Fruit fly (Drosophila melanogaster): ENCODE measurements around the gene CG11857.

Gene CG11857

DNA sequence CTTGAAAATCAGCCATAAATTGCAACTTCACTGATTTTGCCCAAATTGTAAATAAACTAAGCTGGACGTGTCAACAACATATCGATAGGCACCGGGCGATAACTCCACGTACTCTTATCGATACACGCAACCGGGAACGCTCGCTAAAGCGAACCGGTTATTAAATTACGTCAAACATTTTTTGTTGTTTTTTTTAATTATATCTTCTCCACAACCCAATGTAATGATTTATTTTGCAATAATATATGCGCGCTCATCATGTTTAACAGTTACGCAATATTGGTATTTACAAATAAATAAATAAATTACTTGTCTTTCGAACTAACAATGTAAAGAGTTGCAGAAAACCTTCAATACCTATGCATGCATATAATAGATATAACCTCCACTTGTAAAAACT is 43.6 kb upstream of the CG11857 start, which contains the start of gene Saysd1 (continued):
- TF ChIP-seq sens (GFP tag) = peak; percentile 88
- peak; percentile 70 for TF ChIP-seq CG2129 (GFP tag; IDR thresholded peaks at IDR 0.05; ENCODE audit: partially characterized antibody)
- TF ChIP-seq ftz-f1 (GFP tag; optimal IDR thresholded peaks at IDR 0.05) = peak; percentile 33
- peak; percentile 47; the same call in 1 of the 2 replicates for TF ChIP-seq NFAT (GFP tag; IDR thresholded peaks at IDR 0.05)
- TF ChIP-seq zen2 (GFP tag; IDR thresholded peaks at IDR 0.05; ENCODE audit: partially characterized antibody) = peak; percentile 84
- TF ChIP-seq CG4424 (GFP tag; optimal IDR thresholded peaks at IDR 0.05) = peak; percentile 41
- TF ChIP-seq CG7357 (GFP tag; IDR thresholded peaks at IDR 0.05) = no peak
- peak; percentile 60; the same call in 1 of the 2 replicates for TF ChIP-seq inv (GFP tag; IDR thresholded peaks at IDR 0.05; ENCODE audit: partially characterized antibody)
- TF ChIP-seq hb (GFP tag; IDR thresholded peaks at IDR 0.05; ENCODE audit: partially characterized antibody) = peak; percentile 85
- 0 out of 2 replicates have a peak, but pooled peaks have one; percentile 21 for TF ChIP-seq CG6689 (GFP tag; IDR thresholded peaks at IDR 0.05)
- TF ChIP-seq Ptx1 (GFP tag; IDR thresholded peaks at IDR 0.05) = peak; percentile 66
- peak; percentile 12 for TF ChIP-seq nerfin-1 (tag; optimal IDR thresholded peaks at IDR 0.05)
- TF ChIP-seq pzg (GFP tag; optimal IDR thresholded peaks at IDR 0.05) = peak; percentile 43
- TF ChIP-seq row (GFP tag; IDR thresholded peaks at IDR 0.05) = peak; percentile 34; the same call in 1 of the 3 replicates
- TF ChIP-seq HHEX (GFP tag; optimal IDR thresholded peaks at IDR 0.05) = no peak
- TF ChIP-seq tgo (GFP tag; IDR thresholded peaks at IDR 0.05) = peak; percentile 21; the same call in 2 of the 3 replicates
- TF ChIP-seq CG13624 (GFP tag; optimal IDR thresholded peaks at IDR 0.05) = peak; percentile 64
- peak; percentile 71 for TF ChIP-seq grau (tag; optimal IDR thresholded peaks at IDR 0.05)
- TF ChIP-seq CG4617 (GFP tag; optimal IDR thresholded peaks at IDR 0.05; ENCODE audit: borderline replicate concordance) = no peak
- peak; percentile 1 for TF ChIP-seq CG1792 (GFP tag; optimal IDR thresholded peaks at IDR 0.05)
- TF ChIP-seq CG6654 (GFP tag; optimal IDR thresholded peaks at IDR 0.05) = no peak
- TF ChIP-seq HLH4C (GFP tag; IDR thresholded peaks at IDR 0.05; ENCODE audit: partially characterized antibody) = peak; percentile 90
- no peak for TF ChIP-seq Deaf1 (tag; optimal IDR thresholded peaks at IDR 0.05)
- TF ChIP-seq Hmx (GFP tag; optimal IDR thresholded peaks at IDR 0.05) = peak; percentile 10
- TF ChIP-seq pan (optimal IDR thresholded peaks at IDR 0.05) = no peak
- peak in 1 of 2 experiments; percentile 53 for TF ChIP-seq pan (GFP tag; optimal IDR thresholded peaks at IDR 0.05 in 1 of 2, IDR thresholded peaks at IDR 0.05 in 1 of 2)
- TF ChIP-seq CG2199 (GFP tag; IDR thresholded peaks at IDR 0.05) = 0 out of 3 replicates have a peak, but pooled peaks have one; percentile 48
- TF ChIP-seq MBD-R2 (GFP tag; IDR thresholded peaks at IDR 0.05) = peak; percentile 85
- peak; percentile 51 for TF ChIP-seq Myb (GFP tag; optimal IDR thresholded peaks at IDR 0.05)
- peak; percentile 62 for TF ChIP-seq wek (GFP tag; optimal IDR thresholded peaks at IDR 0.05)
- peak; percentile 37 for TF ChIP-seq CG1603 (tag; optimal IDR thresholded peaks at IDR 0.05)
- peak; percentile 9 for TF ChIP-seq exex (tag; optimal IDR thresholded peaks at IDR 0.05)
- no peak for TF ChIP-seq pum (GFP tag; optimal IDR thresholded peaks at IDR 0.05)
- no peak for TF ChIP-seq Mes4 (GFP tag; optimal IDR thresholded peaks at IDR 0.05)
- TF ChIP-seq Six4 (GFP tag; optimal IDR thresholded peaks at IDR 0.05) = peak; percentile 13
- peak; percentile 38 for TF ChIP-seq bcd (GFP tag; optimal IDR thresholded peaks at IDR 0.05)
- TF ChIP-seq zfh2 (GFP tag; optimal IDR thresholded peaks at IDR 0.05) = peak; percentile 10
- peak; percentile 48 for TF ChIP-seq mam (GFP tag; optimal IDR thresholded peaks at IDR 0.05)
- peak; percentile 78 for TF ChIP-seq vnd (GFP tag; IDR thresholded peaks at IDR 0.05; ENCODE audit: partially characterized antibody)
- TF ChIP-seq maf-S (GFP tag; optimal IDR thresholded peaks at IDR 0.05) = no peak
- TF ChIP-seq Dbx (GFP tag; IDR thresholded peaks at IDR 0.05) = peak; percentile 45; the same call in 1 of the 3 replicates
- peak; percentile 11 for TF ChIP-seq CG18476 (GFP tag; optimal IDR thresholded peaks at IDR 0.05)
- TF ChIP-seq CG14441 (GFP tag; IDR thresholded peaks at IDR 0.05) = peak; percentile 51; the same call in 1 of the 2 replicates
- peak; percentile 10 for TF ChIP-seq CG7271 (tag; optimal IDR thresholded peaks at IDR 0.05)
- TF ChIP-seq CG14860 (GFP tag; IDR thresholded peaks at IDR 0.05; ENCODE audit: partially characterized antibody) = peak; percentile 80
- TF ChIP-seq ato (GFP tag; IDR thresholded peaks at IDR 0.05; ENCODE audit: partially characterized antibody) = peak; percentile 89
- TF ChIP-seq CG12769 (tag; optimal IDR thresholded peaks at IDR 0.05) = peak; percentile 37
- peak; percentile 6 for TF ChIP-seq emc (GFP tag; optimal IDR thresholded peaks at IDR 0.05)
- TF ChIP-seq Nf-YA (GFP tag; IDR thresholded peaks at IDR 0.05) = 0 out of 2 replicates have a peak, but pooled peaks have one; percentile 25
- TF ChIP-seq Ets97D (GFP tag; optimal IDR thresholded peaks at IDR 0.05) = peak; percentile 26
